Fruit fly (Drosophila melanogaster): ENCODE results near the gene CG14780.
A peak's percentile ranks its signal among the peaks of the same experiment; 100 is the strongest.

The CG14780 gene

dm6 chrX:1476848-1477247, 4.5 kb downstream of the CG14780 start, which contains the start of the genes Rab27 and mei-38 (continued):
- TF ChIP-seq chinmo (GFP tag; IDR thresholded peaks at IDR 0.05; ENCODE audit: partially characterized antibody) (0 out of 4 replicates have a peak, but pooled peaks have one; percentile 61), Tbp (GFP tag; optimal IDR thresholded peaks at IDR 0.05) (no peak), CG13287 (GFP tag; IDR thresholded peaks at IDR 0.05; ENCODE audit: partially characterized antibody) (peak; percentile 80), al (GFP tag; IDR thresholded peaks at IDR 0.05) (no peak), twi (tag; optimal IDR thresholded peaks at IDR 0.05) (no peak), run (tag; optimal IDR thresholded peaks at IDR 0.05) (no peak), CG7963 (GFP tag; IDR thresholded peaks at IDR 0.05; ENCODE audit: partially characterized antibody) (peak; percentile 53; the same call in 1 of the 3 replicates), pzg (GFP tag; optimal IDR thresholded peaks at IDR 0.05) (peak; percentile 70), Meics (GFP tag; optimal IDR thresholded peaks at IDR 0.05) (no peak), BEAF-32 (GFP tag; optimal IDR thresholded peaks at IDR 0.05) (peak; percentile 80), Dip3 (GFP tag; optimal IDR thresholded peaks at IDR 0.05) (peak; percentile 2), crc (GFP tag; optimal IDR thresholded peaks at IDR 0.05) (no peak), CG17328 (GFP tag; IDR thresholded peaks at IDR 0.05) (no peak), CG32767 (GFP tag; IDR thresholded peaks at IDR 0.05) (0 out of 2 replicates have a peak, but pooled peaks have one; percentile 27), hbn (GFP tag; IDR thresholded peaks at IDR 0.05; ENCODE audit: partially characterized antibody) (peak; percentile 57; the same call in 1 of the 2 replicates), Doc2 (GFP tag; IDR thresholded peaks at IDR 0.05) (no peak), ewg (GFP tag; optimal IDR thresholded peaks at IDR 0.05) (peak; percentile 68), CG9609 (GFP tag; optimal IDR thresholded peaks at IDR 0.05) (peak; percentile 42), CoRest (tag; optimal IDR thresholded peaks at IDR 0.05) (peak; percentile 8), gcm2 (GFP tag; optimal IDR thresholded peaks at IDR 0.05) (no peak), CG16815 (GFP tag; optimal IDR thresholded peaks at IDR 0.05) (no peak), dimm (GFP tag; IDR thresholded peaks at IDR 0.05) (no peak), CG14050 (GFP tag; IDR thresholded peaks at IDR 0.05) (no peak), zen2 (GFP tag; IDR thresholded peaks at IDR 0.05; ENCODE audit: partially characterized antibody) (peak; percentile 57; the same call in 1 of the 3 replicates), CG12071 (GFP tag; optimal IDR thresholded peaks at IDR 0.05) (no peak), unc-4 (GFP tag; IDR thresholded peaks at IDR 0.05; ENCODE audit: partially characterized antibody) (peak; percentile 70), Oli (tag; optimal IDR thresholded peaks at IDR 0.05) (no peak), Dip2 (GFP tag; IDR thresholded peaks at IDR 0.05) (no peak), Dfd (GFP tag; optimal IDR thresholded peaks at IDR 0.05) (no peak), CG11247 (GFP tag; IDR thresholded peaks at IDR 0.05) (no peak), CG10321 (GFP tag; IDR thresholded peaks at IDR 0.05) (peak; percentile 47; the same call in 1 of the 2 replicates), ase (GFP tag; IDR thresholded peaks at IDR 0.05) (no peak), CG6791 (GFP tag; IDR thresholded peaks at IDR 0.05; ENCODE audit: partially characterized antibody) (peak; percentile 74), kah (GFP tag; optimal IDR thresholded peaks at IDR 0.05) (no peak), maf-S (GFP tag; optimal IDR thresholded peaks at IDR 0.05) (no peak), exex (tag; optimal IDR thresholded peaks at IDR 0.05) (no peak), stc (GFP tag; IDR thresholded peaks at IDR 0.05) (no peak), HHEX (GFP tag; optimal IDR thresholded peaks at IDR 0.05) (no peak), ato (GFP tag; IDR thresholded peaks at IDR 0.05; ENCODE audit: partially characterized antibody) (peak; percentile 33; the same call in 1 of the 2 replicates), C15 (GFP tag; IDR thresholded peaks at IDR 0.05) (no peak), Dref (GFP tag; IDR thresholded peaks at IDR 0.05) (peak; percentile 88), CG11504 (tag; optimal IDR thresholded peaks at IDR 0.05) (no peak), ttk (GFP tag; IDR thresholded peaks at IDR 0.05) (no peak), CG2129 (GFP tag; IDR thresholded peaks at IDR 0.05; ENCODE audit: partially characterized antibody) (peak; percentile 37; the same call in 1 of the 2 replicates), Trl (optimal IDR thresholded peaks at IDR 0.05) (no peak), Trl (GFP tag; optimal IDR thresholded peaks at IDR 0.05) (no peak), CG8290 (GFP tag; optimal IDR thresholded peaks at IDR 0.05) (peak; percentile 67), CG8290 (tag; optimal IDR thresholded peaks at IDR 0.05) (peak in 1 of 2 experiments; percentile 44), odd (GFP tag; optimal IDR thresholded peaks at IDR 0.05) (no peak), sna (GFP tag; IDR thresholded peaks at IDR 0.05; ENCODE audit: partially characterized antibody) (peak; percentile 63; the same call in 1 of the 2 replicates), tx (GFP tag; optimal IDR thresholded peaks at IDR 0.05) (no peak)

Measured in whole organism, embryonic.